Fruit fly (Drosophila melanogaster): Measurements from ENCODE around the gene CG42556.

- TF ChIP-seq CTCF (optimal IDR thresholded peaks at IDR 0.05) (no peak), CG8478 (optimal IDR thresholded peaks at IDR 0.05) (no peak)
Measured at dm6 chr2L:16858466-16859007, 31.2 kb upstream of the CG42556 start, which contains the start of gene CG31809.
